Worm (Caenorhabditis elegans) whole organism, L2 larva: Measurements from ENCODE around the gene srh-300.

ENCODE experiments used
- C34F6.9 ChIP-seq: fragments of 150-350 bp; optimal IDR thresholded peaks from 2 replicates; lab custom pipeline; 2014; ENCODE audit warnings: missing biosample characterization, missing genetic modification characterization
- R02D3.7 ChIP-seq: fragments of 150-350 bp; optimal IDR thresholded peaks from 2 replicates; lab custom pipeline; 2014; ENCODE audit warnings: missing biosample characterization, missing genetic modification characterization
- Y55F3AM.14 ChIP-seq: fragments of 200-800 bp; sonication (Bioruptor generic); optimal IDR thresholded peaks from 2 replicates; lab custom pipeline; 2018; ENCODE audit warnings: mild to moderate bottlenecking, missing genetic modification characterization, missing compliant biosample characterization
- ZK546.5 ChIP-seq: sonication (generic microtip); optimal IDR thresholded peaks from 2 replicates; lab custom pipeline; 2017; ENCODE audit warnings: missing biosample characterization, missing genetic modification characterization
- alr-1 ChIP-seq: fragments of 150-350 bp; optimal IDR thresholded peaks from 2 replicates; lab custom pipeline; 2014; ENCODE audit warnings: missing biosample characterization, missing genetic modification characterization
- aly-2 ChIP-seq: fragments of 150-350 bp; optimal IDR thresholded peaks from 2 replicates; lab custom pipeline; 2014; ENCODE audit warnings: missing biosample characterization, missing genetic modification characterization
- ceh-16 ChIP-seq: fragments of 150-350 bp; optimal IDR thresholded peaks from 2 replicates; lab custom pipeline; 2014; ENCODE audit warnings: missing biosample characterization, missing genetic modification characterization
- dmd-4 ChIP-seq: sonication (generic microtip); optimal IDR thresholded peaks from 2 replicates; lab custom pipeline; 2017; ENCODE audit warnings: missing biosample characterization, missing genetic modification characterization
- egl-27 ChIP-seq: sonication (generic microtip); optimal IDR thresholded peaks from 3 replicates; lab custom pipeline; 2017; ENCODE audit warnings: missing biosample characterization, missing genetic modification reagents, missing genetic modification characterization
- elt-1 ChIP-seq: fragments of 150-350 bp; optimal IDR thresholded peaks from 2 replicates; lab custom pipeline; 2014; ENCODE audit warnings: missing biosample characterization, missing genetic modification characterization
- fos-1 ChIP-seq: fragments of 150-350 bp; optimal IDR thresholded peaks from 2 replicates; lab custom pipeline; 2014; ENCODE audit warnings: missing biosample characterization, missing genetic modification characterization
- lin-11 ChIP-seq: fragments of 150-350 bp; sonication (generic microtip); optimal IDR thresholded peaks from 2 replicates; lab custom pipeline; 2014; ENCODE audit warnings: missing biosample characterization, missing genetic modification characterization, inconsistent platforms, mixed read lengths
- lin-39 ChIP-seq: fragments of 150-350 bp; optimal IDR thresholded peaks from 2 replicates; lab custom pipeline; 2014; ENCODE audit warnings: missing biosample characterization, missing genetic modification reagents, missing genetic modification characterization
- lsy-2 ChIP-seq, 2 experiments: fragments of 150-350 bp in 1 of 2; sonication (generic microtip) in 1 of 2; optimal IDR thresholded peaks; 2 replicates each; lab custom pipeline; 2014 to 2017; ENCODE audit warnings: missing biosample characterization in 2 of 2, missing genetic modification characterization in 2 of 2
- mab-5 ChIP-seq: fragments of 150-350 bp; optimal IDR thresholded peaks from 2 replicates; lab custom pipeline; 2014; ENCODE audit warnings: missing biosample characterization, missing genetic modification characterization
- mdl-1 ChIP-seq, 2 experiments: fragments of 150-350 bp in 1 of 2; sonication (generic microtip) in 1 of 2; optimal IDR thresholded peaks; 2 replicates each; lab custom pipeline; 2017; ENCODE audit warnings: missing biosample characterization in 2 of 2, missing genetic modification characterization in 2 of 2
- nhr-10 ChIP-seq: sonication (generic microtip); optimal IDR thresholded peaks from 2 replicates; lab custom pipeline; 2017; ENCODE audit warnings: missing biosample characterization, missing genetic modification characterization
- nhr-11 ChIP-seq: fragments of 150-350 bp; optimal IDR thresholded peaks from 2 replicates; lab custom pipeline; 2014; ENCODE audit warnings: missing biosample characterization, missing genetic modification characterization
- nhr-12 ChIP-seq: fragments of 150-350 bp; optimal IDR thresholded peaks from 2 replicates; lab custom pipeline; 2014; ENCODE audit warnings: missing biosample characterization, missing genetic modification characterization
- nhr-129 ChIP-seq: fragments of 150-350 bp; optimal IDR thresholded peaks from 2 replicates; lab custom pipeline; 2014; ENCODE audit warnings: missing biosample characterization, missing genetic modification characterization
- nhr-21 ChIP-seq: fragments of 150-350 bp; optimal IDR thresholded peaks from 2 replicates; lab custom pipeline; 2014; ENCODE audit warnings: missing biosample characterization, missing genetic modification characterization
- nhr-23 ChIP-seq: fragments of 150-350 bp; optimal IDR thresholded peaks from 2 replicates; lab custom pipeline; 2014; ENCODE audit warnings: missing biosample characterization, missing genetic modification reagents, missing genetic modification characterization
- nhr-6 ChIP-seq: fragments of 150-350 bp; optimal IDR thresholded peaks from 2 replicates; lab custom pipeline; 2014; ENCODE audit warnings: missing biosample characterization, missing genetic modification characterization
- nhr-77 ChIP-seq: fragments of 150-350 bp; optimal IDR thresholded peaks from 2 replicates; lab custom pipeline; 2014; ENCODE audit warnings: missing biosample characterization, missing genetic modification characterization
- peb-1 ChIP-seq: fragments of 150-350 bp; optimal IDR thresholded peaks from 2 replicates; lab custom pipeline; 2014; ENCODE audit warnings: missing biosample characterization, missing genetic modification characterization
- sem-4 ChIP-seq: fragments of 150-350 bp; optimal IDR thresholded peaks from 2 replicates; lab custom pipeline; 2014; ENCODE audit warnings: missing biosample characterization, missing genetic modification reagents, missing genetic modification characterization
- skn-1 ChIP-seq: sonication (generic microtip); optimal IDR thresholded peaks from 2 replicates; lab custom pipeline; 2017; ENCODE audit warnings: missing biosample characterization, missing genetic modification characterization
- sma-3 ChIP-seq: sonication (generic microtip); optimal IDR thresholded peaks from 2 replicates; lab custom pipeline; 2016; ENCODE audit warnings: missing genetic modification reagents, missing genetic modification characterization, missing compliant biosample characterization
- snpc-4 ChIP-seq: fragments of 150-350 bp; optimal IDR thresholded peaks from 2 replicates; lab custom pipeline; 2014; ENCODE audit warnings: missing biosample characterization, missing genetic modification characterization
- unc-62 ChIP-seq: fragments of 150-350 bp; optimal IDR thresholded peaks from 2 replicates; lab custom pipeline; 2014; ENCODE audit warnings: missing biosample characterization, missing genetic modification reagents, missing genetic modification characterization
- zag-1 ChIP-seq: fragments of 150-350 bp; optimal IDR thresholded peaks from 2 replicates; lab custom pipeline; 2014; ENCODE audit warnings: missing biosample characterization, missing genetic modification characterization
- ztf-1 ChIP-seq: fragments of 200-800 bp; sonication (Bioruptor generic); conservative IDR thresholded peaks from 2 replicates; pipeline ENCODE4 v1.3.6; 2022; ENCODE audit warnings: missing genetic modification characterization, missing compliant biosample characterization
- ztf-11 ChIP-seq: sonication (generic microtip); optimal IDR thresholded peaks from 2 replicates; lab custom pipeline; 2017; ENCODE audit warnings: missing biosample characterization, missing genetic modification characterization
- ztf-4 ChIP-seq: fragments of 150-350 bp; optimal IDR thresholded peaks from 2 replicates; lab custom pipeline; 2014; ENCODE audit warnings: missing biosample characterization, missing genetic modification characterization

srh-300 gene

ce11 chrV:17784363-17784762, 37.5 kb upstream of the srh-300 start:
- TF ChIP-seq alr-1 (no peak), unc-62 (no peak), nhr-11 (tag; lab: Kevin White, UChicago) (no peak), lin-11 (no peak), fos-1 (tag; lab: Kevin White, UChicago) (no peak), snpc-4 (no peak)
- TF ChIP-seq, all 48 proteins: peak for 0

ce11 chrV:17790191-17790590, 31.7 kb upstream of the srh-300 start, which contains the start of gene srh-290:
Gene srh-290, plus strand, starts transcription at chrV:17790491.
- TF ChIP-seq sma-3 (GFP tag; lab: Kevin White, UChicago) = no peak
- TF ChIP-seq nhr-6 (tag; lab: Kevin White, UChicago) = no peak
- TF ChIP-seq ceh-16 (tag; lab: Kevin White, UChicago) = no peak
- no peak for TF ChIP-seq ztf-4 (tag; lab: Kevin White, UChicago)
- no peak for TF ChIP-seq alr-1
- TF ChIP-seq mab-5 (tag; lab: Kevin White, UChicago) = no peak
- no peak for TF ChIP-seq zag-1 (tag; lab: Kevin White, UChicago)
- TF ChIP-seq nhr-77 (tag; lab: Kevin White, UChicago) = no peak
- TF ChIP-seq dmd-4 (tag; lab: Kevin White, UChicago) = no peak

DNA sequence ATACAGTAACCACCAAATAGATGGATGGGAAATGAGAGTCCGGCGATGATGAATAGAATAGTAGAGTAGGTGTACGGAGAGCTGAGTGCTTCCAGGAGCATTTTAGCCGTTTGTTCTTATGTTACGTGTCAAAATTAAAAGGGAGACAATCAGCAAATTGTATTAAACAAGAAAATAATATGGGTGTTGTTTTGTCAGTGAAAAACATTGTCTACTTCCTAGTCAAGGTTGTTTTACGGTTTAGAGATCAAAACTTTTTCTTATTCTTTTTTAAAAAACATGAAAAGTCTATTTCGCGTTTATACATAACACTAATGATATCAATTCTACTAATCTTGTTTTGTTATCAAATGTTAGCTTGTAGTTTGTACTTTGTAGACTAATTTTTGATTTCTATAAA, 27.9 kb upstream of the srh-300 start, which contains the start of gene srh-289:
TSS of gene srh-289 (minus strand) at position 101 of the 400 bp plus-strand sequence.
- TF ChIP-seq ztf-11 (tag; lab: Kevin White, UChicago) = no peak
- TF ChIP-seq, all 48 proteins: peak for 0

DNA sequence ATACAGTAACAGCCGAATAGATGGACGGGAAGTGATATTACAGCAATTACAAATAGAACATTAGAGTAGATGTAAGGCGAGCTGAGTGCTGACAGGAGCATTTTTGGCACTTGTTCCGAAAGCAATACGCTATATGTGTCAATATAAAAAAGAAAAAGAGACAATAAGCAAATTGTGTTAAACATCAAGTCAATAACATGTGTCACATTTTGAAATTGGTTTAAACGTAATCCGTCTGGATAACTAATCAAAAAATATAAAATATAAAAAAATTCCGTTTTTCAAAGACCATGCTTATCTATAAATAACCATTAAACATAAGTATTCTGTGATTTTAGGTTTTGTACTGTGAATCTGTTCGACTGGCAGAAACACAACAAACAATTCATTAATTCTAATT, 26.2 kb upstream of the srh-300 start, which contains the start of gene srh-288:
TSS of gene srh-288 (minus strand) at position 101 of the 400 bp plus-strand sequence.
- TF ChIP-seq aly-2 = no peak
- no peak for TF ChIP-seq ZK546.5 (tag; lab: Kevin White, UChicago)
- no peak for TF ChIP-seq Y55F3AM.14 (GFP tag; lab: Kevin White, UChicago)
- no peak for TF ChIP-seq ztf-11 (tag; lab: Kevin White, UChicago)
- no peak for TF ChIP-seq elt-1
- TF ChIP-seq nhr-10 (tag; lab: Kevin White, UChicago) = no peak
- TF ChIP-seq lsy-2 (tag; optimal IDR thresholded peaks at IDR 0.05; lab: Kevin White, UChicago) = no peak

- TF ChIP-seq C34F6.9 (tag; lab: Kevin White, UChicago) (no peak), alr-1 (no peak), nhr-21 (tag; lab: Kevin White, UChicago) (no peak), nhr-129 (no peak), nhr-23 (tag; lab: Kevin White, UChicago) (no peak), ZK546.5 (tag; lab: Kevin White, UChicago) (no peak), sem-4 (tag; lab: Kevin White, UChicago) (no peak), unc-62 (no peak), ztf-4 (tag; lab: Kevin White, UChicago) (no peak), ceh-16 (tag; lab: Kevin White, UChicago) (no peak), egl-27 (tag; lab: Kevin White, UChicago) (no peak), Y55F3AM.14 (GFP tag; lab: Kevin White, UChicago) (no peak), nhr-12 (tag; lab: Kevin White, UChicago) (no peak), skn-1 (tag; lab: Kevin White, UChicago) (no peak), peb-1 (no peak), fos-1 (tag; lab: Kevin White, UChicago) (no peak), nhr-77 (tag; lab: Kevin White, UChicago) (no peak), lin-11 (no peak), aly-2 (no peak), nhr-10 (tag; lab: Kevin White, UChicago) (no peak)
Observed at ce11 chrV:17798789-17799188, 23.1 kb upstream of the srh-300 start, which contains the start of gene srx-18. Gene srx-18, minus strand, starts transcription at chrV:17798889.

- TF ChIP-seq ztf-1 (GFP tag; lab: Robert Waterston, UW) (no peak), mdl-1 (tag; optimal IDR thresholded peaks at IDR 0.05; lab: Kevin White, UChicago) (no peak), R02D3.7 (no peak), lin-11 (no peak), lin-39 (tag; lab: Kevin White, UChicago) (no peak), nhr-129 (no peak), ztf-11 (tag; lab: Kevin White, UChicago) (no peak), C34F6.9 (tag; lab: Kevin White, UChicago) (no peak)
Observed at ce11 chrV:17800538-17800937, 21.4 kb upstream of the srh-300 start, which contains the start of gene srh-287. Gene srh-287, plus strand, starts transcription at chrV:17800838.
